Worm (Caenorhabditis elegans): Measurements from ENCODE around the gene tag-314.

Gene tag-314

DNA sequence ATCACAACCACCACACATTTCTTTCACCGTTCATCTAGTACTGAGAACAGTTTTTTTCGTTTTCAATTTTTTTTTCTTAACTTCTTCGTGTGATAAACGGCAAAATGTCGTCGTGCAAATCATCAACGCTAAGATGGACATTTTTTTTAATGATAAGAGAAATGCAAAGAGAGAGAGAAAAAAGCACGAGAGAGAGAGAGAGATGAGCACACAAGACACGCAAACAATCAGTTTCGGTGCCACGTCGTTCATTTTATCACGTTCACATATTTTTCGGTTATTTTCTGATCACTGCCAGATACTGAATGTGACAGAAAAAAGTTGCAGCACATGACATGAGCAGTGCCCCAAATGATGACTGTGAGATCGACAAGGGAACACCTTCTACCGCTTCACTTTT is 39.7 kb upstream of the tag-314 start, which contains the start of gene egl-9:
Gene egl-9, plus strand, starts transcription at position 328 of the 400 bp plus-strand sequence.
- TF ChIP-seq aly-1 (tag; optimal IDR thresholded peaks at IDR 0.05) = no peak
- no peak for TF ChIP-seq tra-4 (tag; optimal IDR thresholded peaks at IDR 0.05)
- no peak for TF ChIP-seq flt-1 (GFP tag; IDR thresholded peaks at IDR 0.05)
- TF ChIP-seq F13C5.2 (tag; optimal IDR thresholded peaks at IDR 0.05) = no peak
- no peak for TF ChIP-seq scrt-1 (GFP tag; IDR thresholded peaks at IDR 0.05)
- no peak for TF ChIP-seq tbx-37 (GFP tag; conservative IDR thresholded peaks at IDR 0.05)
- no peak for TF ChIP-seq hnd-1 (tag; optimal IDR thresholded peaks at IDR 0.05)
- TF ChIP-seq hmbx-1 (tag; optimal IDR thresholded peaks at IDR 0.05) = no peak
- no peak for TF ChIP-seq ets-7 (tag; optimal IDR thresholded peaks at IDR 0.05)
- no peak for TF ChIP-seq ama-1 (optimal IDR thresholded peaks at IDR 0.05)
- no peak for TF ChIP-seq hmg-4 (GFP tag; optimal IDR thresholded peaks at IDR 0.05)
- no peak for TF ChIP-seq B0310.2 (tag; optimal IDR thresholded peaks at IDR 0.05)
- no peak for TF ChIP-seq tbx-11 (GFP tag; IDR thresholded peaks at IDR 0.05)
- no peak for TF ChIP-seq sea-1 (GFP tag; conservative IDR thresholded peaks at IDR 0.05)

DNA sequence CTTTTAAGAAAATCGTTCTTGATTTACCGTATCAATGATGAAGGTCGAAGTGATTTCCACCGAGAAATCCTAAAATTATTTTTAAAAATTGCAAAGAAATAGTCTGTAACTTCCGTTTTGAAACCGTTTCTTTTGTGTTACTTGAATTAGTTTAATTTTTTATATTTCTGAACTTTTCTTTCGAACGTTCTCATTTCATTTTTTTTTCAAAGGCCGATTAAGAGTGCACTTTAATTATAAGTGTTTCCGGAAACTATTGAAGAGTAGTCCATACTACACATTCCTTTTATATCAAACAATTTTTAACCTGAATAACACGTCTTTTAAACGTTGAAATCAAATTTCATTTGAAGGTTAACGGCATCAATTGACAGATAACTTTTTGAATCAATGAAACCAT is 39.2 kb upstream of the tag-314 start:
- TF ChIP-seq F13C5.2 (tag; optimal IDR thresholded peaks at IDR 0.05) = no peak

- TF ChIP-seq aly-1 (tag; optimal IDR thresholded peaks at IDR 0.05) (no peak), hmg-4 (GFP tag; optimal IDR thresholded peaks at IDR 0.05) (no peak), tbx-37 (GFP tag; conservative IDR thresholded peaks at IDR 0.05) (no peak), hnd-1 (tag; optimal IDR thresholded peaks at IDR 0.05) (no peak)
These were observed 38.6 kb upstream of the tag-314 start for ce11 chrV:10467104-10467503.

DNA sequence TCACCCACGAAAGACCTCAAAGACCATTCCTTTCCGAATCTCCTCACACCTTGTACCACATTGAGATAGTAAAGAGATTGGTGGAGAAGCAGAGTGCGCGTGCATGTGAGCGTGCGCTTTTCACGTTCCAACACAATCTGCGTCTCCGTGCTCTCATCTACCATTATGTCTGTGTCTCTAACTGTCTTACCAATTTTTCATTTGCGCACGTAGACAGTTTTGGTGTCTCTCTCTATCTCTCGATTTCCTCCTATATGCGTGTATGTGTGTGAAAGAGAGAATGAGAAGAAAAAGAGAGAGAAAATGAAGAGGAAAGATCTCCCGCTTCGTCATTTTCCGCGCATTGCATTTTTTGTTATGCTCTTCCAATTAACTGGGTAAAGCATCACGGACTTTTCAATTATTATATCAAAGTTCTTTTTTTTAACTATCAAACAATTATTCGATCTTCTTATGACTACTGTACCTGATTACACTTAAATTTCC is 38.1 kb upstream of the tag-314 start:
- TF ChIP-seq hmg-4 (GFP tag; optimal IDR thresholded peaks at IDR 0.05) (peak; percentile 55), F13C5.2 (tag; optimal IDR thresholded peaks at IDR 0.05) (peak; percentile 14), aly-1 (tag; optimal IDR thresholded peaks at IDR 0.05) (no peak)

ce11 chrV:10465478-10465877 is 37.0 kb upstream of the tag-314 start:
- no peak for TF ChIP-seq ets-7 (tag; optimal IDR thresholded peaks at IDR 0.05)
- TF ChIP-seq ama-1 (optimal IDR thresholded peaks at IDR 0.05) = no peak
- TF ChIP-seq hnd-1 (tag; optimal IDR thresholded peaks at IDR 0.05) = no peak
- no peak for TF ChIP-seq hmg-4 (GFP tag; optimal IDR thresholded peaks at IDR 0.05)
- no peak for TF ChIP-seq ceh-13 (GFP tag; optimal IDR thresholded peaks at IDR 0.05)
- no peak for TF ChIP-seq flt-1 (GFP tag; IDR thresholded peaks at IDR 0.05)
- TF ChIP-seq pes-1 (GFP tag; IDR thresholded peaks at IDR 0.05) = no peak
- no peak for TF ChIP-seq aly-1 (tag; optimal IDR thresholded peaks at IDR 0.05)
- no peak for TF ChIP-seq hmbx-1 (tag; optimal IDR thresholded peaks at IDR 0.05)
- TF ChIP-seq F13C5.2 (tag; optimal IDR thresholded peaks at IDR 0.05) = no peak
- TF ChIP-seq B0310.2 (tag; optimal IDR thresholded peaks at IDR 0.05) = no peak
- no peak for TF ChIP-seq ceh-36 (tag; optimal IDR thresholded peaks at IDR 0.05)
- TF ChIP-seq sea-1 (GFP tag; conservative IDR thresholded peaks at IDR 0.05) = no peak
- no peak for TF ChIP-seq tbx-37 (GFP tag; conservative IDR thresholded peaks at IDR 0.05)

DNA sequence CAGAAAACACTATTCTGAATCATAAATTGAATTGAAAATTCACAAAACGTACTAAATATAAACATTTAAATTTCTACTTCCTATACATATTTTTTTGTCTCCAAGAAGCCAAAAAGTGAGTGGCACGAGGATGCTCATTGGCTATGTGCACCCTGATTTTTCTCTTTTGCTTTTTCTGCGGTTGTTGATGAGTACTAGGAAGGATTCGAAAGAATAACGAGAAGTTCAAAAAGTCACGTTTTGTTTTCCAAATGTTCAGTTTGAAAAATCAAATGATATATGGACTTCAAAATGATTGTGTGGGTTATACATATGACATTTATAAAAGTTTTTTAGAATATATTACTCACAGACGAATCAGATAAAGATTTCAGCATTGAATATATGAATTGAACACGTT is 36.2 kb upstream of the tag-314 start:
- no peak for TF ChIP-seq hmg-4 (GFP tag; optimal IDR thresholded peaks at IDR 0.05)
- TF ChIP-seq flt-1 (GFP tag; IDR thresholded peaks at IDR 0.05) = no peak
- TF ChIP-seq tra-4 (tag; optimal IDR thresholded peaks at IDR 0.05) = no peak
- TF ChIP-seq hmbx-1 (tag; optimal IDR thresholded peaks at IDR 0.05) = no peak
- TF ChIP-seq B0310.2 (tag; optimal IDR thresholded peaks at IDR 0.05) = no peak
- no peak for TF ChIP-seq ets-7 (tag; optimal IDR thresholded peaks at IDR 0.05)
- no peak for TF ChIP-seq tbx-11 (GFP tag; IDR thresholded peaks at IDR 0.05)
- no peak for TF ChIP-seq tbx-37 (GFP tag; conservative IDR thresholded peaks at IDR 0.05)
- TF ChIP-seq F13C5.2 (tag; optimal IDR thresholded peaks at IDR 0.05) = no peak
- no peak for TF ChIP-seq hnd-1 (tag; optimal IDR thresholded peaks at IDR 0.05)
- no peak for TF ChIP-seq ama-1 (optimal IDR thresholded peaks at IDR 0.05)
- TF ChIP-seq pes-1 (GFP tag; IDR thresholded peaks at IDR 0.05) = no peak
- no peak for TF ChIP-seq ceh-13 (GFP tag; optimal IDR thresholded peaks at IDR 0.05)
- TF ChIP-seq ceh-36 (tag; optimal IDR thresholded peaks at IDR 0.05) = no peak
- no peak for TF ChIP-seq sea-1 (GFP tag; conservative IDR thresholded peaks at IDR 0.05)
- no peak for TF ChIP-seq aly-1 (tag; optimal IDR thresholded peaks at IDR 0.05)
- TF ChIP-seq scrt-1 (GFP tag; IDR thresholded peaks at IDR 0.05) = no peak

DNA sequence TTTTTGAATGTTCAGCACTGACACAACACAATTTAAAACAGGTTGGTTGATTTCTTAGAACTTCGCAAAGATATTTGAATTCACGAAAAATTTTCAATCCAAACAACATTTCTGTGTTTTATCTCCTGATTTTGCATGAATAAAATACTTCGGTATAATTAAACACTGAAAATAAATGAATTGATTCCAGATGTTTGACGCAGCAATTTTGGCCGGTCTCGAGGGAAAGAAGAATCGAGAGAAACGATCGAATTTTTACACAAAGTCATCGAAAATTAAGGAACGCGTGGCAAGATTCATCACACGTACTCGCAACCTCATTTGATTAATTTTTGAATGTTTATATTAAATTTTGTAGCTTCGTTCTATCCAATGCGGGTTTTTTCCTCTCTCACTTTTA is 35.7 kb upstream of the tag-314 start:
- no peak for TF ChIP-seq tbx-37 (GFP tag; conservative IDR thresholded peaks at IDR 0.05)
- no peak for TF ChIP-seq scrt-1 (GFP tag; IDR thresholded peaks at IDR 0.05)
- no peak for TF ChIP-seq ets-7 (tag; optimal IDR thresholded peaks at IDR 0.05)
- TF ChIP-seq tbx-11 (GFP tag; IDR thresholded peaks at IDR 0.05) = no peak
- TF ChIP-seq hmg-4 (GFP tag; optimal IDR thresholded peaks at IDR 0.05) = no peak
- TF ChIP-seq aly-1 (tag; optimal IDR thresholded peaks at IDR 0.05) = no peak
- TF ChIP-seq F13C5.2 (tag; optimal IDR thresholded peaks at IDR 0.05) = no peak

DNA sequence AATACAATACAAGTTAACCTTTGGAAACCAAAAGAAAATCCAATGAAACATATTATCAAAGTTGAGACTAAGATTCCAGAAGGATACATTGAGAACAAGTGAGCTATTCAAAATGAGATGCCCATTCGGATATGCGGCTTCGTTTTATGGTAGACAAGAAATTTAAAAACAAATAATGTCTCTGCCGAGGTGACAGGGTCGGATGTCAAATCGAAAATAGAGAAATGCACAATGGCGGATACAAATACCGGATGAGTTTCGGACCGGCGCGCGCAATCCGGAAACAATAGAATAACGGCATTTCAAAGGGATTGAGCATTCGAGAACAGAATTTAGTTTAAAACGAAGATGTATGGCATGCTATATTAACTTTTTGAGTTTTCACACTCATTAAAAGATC is 34.8 kb upstream of the tag-314 start, which contains the start of gene F22E12.3:
Gene F22E12.3, minus strand, starts transcription at position 101 of the 400 bp plus-strand sequence.
- TF ChIP-seq hmg-4 (GFP tag; optimal IDR thresholded peaks at IDR 0.05) = no peak
- no peak for TF ChIP-seq ets-7 (tag; optimal IDR thresholded peaks at IDR 0.05)
- TF ChIP-seq ceh-13 (GFP tag; optimal IDR thresholded peaks at IDR 0.05) = no peak
- no peak for TF ChIP-seq ceh-36 (tag; optimal IDR thresholded peaks at IDR 0.05)
- no peak for TF ChIP-seq aly-1 (tag; optimal IDR thresholded peaks at IDR 0.05)
- TF ChIP-seq tbx-11 (GFP tag; IDR thresholded peaks at IDR 0.05) = no peak
- no peak for TF ChIP-seq tra-4 (tag; optimal IDR thresholded peaks at IDR 0.05)
- TF ChIP-seq tbx-37 (GFP tag; conservative IDR thresholded peaks at IDR 0.05) = no peak
- no peak for TF ChIP-seq hnd-1 (tag; optimal IDR thresholded peaks at IDR 0.05)
- TF ChIP-seq ama-1 (optimal IDR thresholded peaks at IDR 0.05) = no peak
- no peak for TF ChIP-seq B0310.2 (tag; optimal IDR thresholded peaks at IDR 0.05)
- no peak for TF ChIP-seq scrt-1 (GFP tag; IDR thresholded peaks at IDR 0.05)

Measured in whole organism, early embryonic.